Fruit fly (Drosophila melanogaster) whole organism, pupa: Measurements from ENCODE around the gene Dop1R2.

Experiments
- CG10348 ChIP-seq: fragments of 200-800 bp; sonication (Bioruptor generic); IDR thresholded peaks from 2 replicates; pipeline ENCODE4 v1.3.6; 2022; ENCODE audit warnings: missing biosample characterization, missing genetic modification characterization
- CG34367 ChIP-seq: fragments of 200-800 bp; sonication (Bioruptor generic); optimal IDR thresholded peaks from 2 replicates; lab custom pipeline; 2018; ENCODE audit warnings: missing biosample characterization, mild to moderate bottlenecking, missing genetic modification characterization
- CG4496 ChIP-seq: fragments of 200-800 bp; sonication (Bioruptor generic); IDR thresholded peaks from 3 replicates; pipeline ENCODE4 v1.3.6; 2022; ENCODE audit warnings: missing biosample characterization, missing genetic modification characterization
- CG8159 ChIP-seq: fragments of 200-800 bp; sonication (Bioruptor generic); optimal IDR thresholded peaks from 3 replicates; lab custom pipeline; 2018; ENCODE audit warnings: missing biosample characterization, mild to moderate bottlenecking, missing genetic modification characterization, moderate library complexity
- CG9948 ChIP-seq: fragments of 200-800 bp; sonication (Bioruptor generic); optimal IDR thresholded peaks from 2 replicates; lab custom pipeline; 2018; ENCODE audit warnings: missing biosample characterization, mild to moderate bottlenecking, missing genetic modification characterization, moderate library complexity
- D1 ChIP-seq: fragments of 200-800 bp; sonication (Bioruptor generic); optimal IDR thresholded peaks from 2 replicates; lab custom pipeline; 2018; ENCODE audit warnings: missing biosample characterization, mild to moderate bottlenecking, missing genetic modification characterization, moderate library complexity
- EcR ChIP-seq: fragments of 200-800 bp; sonication (Bioruptor generic); optimal IDR thresholded peaks from 3 replicates; lab custom pipeline; 2019; ENCODE audit warnings: missing biosample characterization, missing genetic modification characterization, mild to moderate bottlenecking, moderate library complexity, missing genetic modification reagents
- Ets98B ChIP-seq: fragments of 200-800 bp; sonication (Bioruptor generic); IDR thresholded peaks from 2 replicates; pipeline ENCODE4 v1.3.6; 2022; ENCODE audit warnings: missing biosample characterization, missing genetic modification characterization
- Pif1B ChIP-seq: fragments of 200-800 bp; sonication (Bioruptor generic); optimal IDR thresholded peaks from 3 replicates; lab custom pipeline; 2016; ENCODE audit warnings: missing biosample characterization, missing genetic modification characterization
- Snoo ChIP-seq: fragments of 200-800 bp; sonication (Bioruptor generic); optimal IDR thresholded peaks from 3 replicates; lab custom pipeline; 2017; ENCODE audit warnings: missing biosample characterization, mild to moderate bottlenecking, missing genetic modification characterization, inconsistent platforms
- gl ChIP-seq: fragments of 200-800 bp; sonication (Bioruptor generic); optimal IDR thresholded peaks from 2 replicates; lab custom pipeline; 2018; ENCODE audit warnings: missing biosample characterization, mild to moderate bottlenecking, missing genetic modification characterization
- rn ChIP-seq: fragments of 200-800 bp; sonication (Bioruptor generic); IDR thresholded peaks from 2 replicates; pipeline ENCODE4 v1.3.6; 2022; ENCODE audit warnings: missing biosample characterization, missing genetic modification characterization

DNA sequence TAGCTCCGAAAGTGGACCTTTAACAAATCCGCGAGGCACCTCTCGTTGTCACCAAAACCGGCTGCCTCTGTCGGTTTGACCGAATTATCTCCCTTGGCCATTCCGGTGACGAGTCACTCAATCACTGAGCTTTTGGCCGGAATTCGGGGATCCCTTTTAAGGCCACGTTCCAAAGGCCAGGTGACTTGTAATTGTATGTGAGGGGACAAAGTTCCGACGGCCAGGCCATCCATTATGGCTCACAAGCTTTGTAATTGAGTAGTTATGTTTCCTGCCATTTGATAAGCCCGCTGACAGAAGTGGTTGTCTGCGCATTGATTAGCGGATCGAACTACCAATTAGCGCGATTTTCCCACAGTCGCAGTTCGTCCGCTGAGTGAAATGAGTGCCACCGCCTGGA is 9.0 kb upstream of the Dop1R2 start, which contains the start of the genes ppk20 and ppk30:
- TF ChIP-seq EcR (no peak), Snoo (tag; lab: Kevin White, UChicago) (no peak), CG8159 (tag; lab: Kevin White, UChicago) (no peak), CG10348 (GFP tag; lab: Robert Waterston, UW) (no peak), CG34367 (no peak), gl (no peak), CG9948 (tag; lab: Kevin White, UChicago) (no peak), D1 (tag; lab: Kevin White, UChicago) (no peak), rn (no peak), CG4496 (GFP tag; lab: Robert Waterston, UW) (no peak), Ets98B (GFP tag; lab: Robert Waterston, UW) (no peak), Pif1B (GFP tag; lab: Kevin White, UChicago) (no peak)
